Fruit fly (Drosophila melanogaster) whole organism, prepupa: Measurements from ENCODE around the gene nAChRbeta2.

ENCODE experiments used
- Blimp-1 ChIP-seq: fragments of 200-800 bp; sonication (Bioruptor generic); optimal IDR thresholded peaks from 3 replicates; lab custom pipeline; 2017; ENCODE audit warnings: missing biosample characterization, missing genetic modification characterization, mild to moderate bottlenecking, moderate library complexity, missing genetic modification reagents
- CG10631 ChIP-seq: fragments of 200-800 bp; sonication (Bioruptor generic); optimal IDR thresholded peaks from 2 replicates; lab custom pipeline; 2016; ENCODE audit warnings: missing biosample characterization, missing genetic modification characterization
- CG10669 ChIP-seq: fragments of 200-800 bp; sonication (Bioruptor generic); optimal IDR thresholded peaks from 3 replicates; lab custom pipeline; 2018; ENCODE audit warnings: missing biosample characterization, mild to moderate bottlenecking, missing genetic modification characterization, moderate library complexity
- CG11762 ChIP-seq: fragments of 200-800 bp; sonication (Bioruptor generic); optimal IDR thresholded peaks from 3 replicates; lab custom pipeline; 2016; ENCODE audit warnings: missing biosample characterization, missing genetic modification characterization; ENCODE audit not compliant: insufficient read depth
- CG11902 ChIP-seq: fragments of 200-800 bp; sonication (Bioruptor generic); optimal IDR thresholded peaks from 3 replicates; lab custom pipeline; 2016; ENCODE audit warnings: missing biosample characterization, missing genetic modification characterization
- CG15336 ChIP-seq: fragments of 200-800 bp; sonication (Bioruptor generic); IDR thresholded peaks from 2 replicates; pipeline ENCODE4 v1.3.6; 2022; ENCODE audit warnings: missing biosample characterization, missing genetic modification characterization
- CG16779 ChIP-seq: fragments of 200-800 bp; sonication (Bioruptor generic); optimal IDR thresholded peaks from 3 replicates; lab custom pipeline; 2017; ENCODE audit warnings: missing biosample characterization, mild to moderate bottlenecking, missing genetic modification characterization
- CG3032 ChIP-seq: fragments of 200-800 bp; optimal IDR thresholded peaks from 2 replicates; lab custom pipeline; 2019; ENCODE audit warnings: missing biosample characterization, mild to moderate bottlenecking, missing genetic modification characterization, moderate library complexity
- CG31627 ChIP-seq: fragments of 200-800 bp; sonication (Bioruptor generic); optimal IDR thresholded peaks from 3 replicates; lab custom pipeline; 2016; ENCODE audit warnings: missing biosample characterization, missing genetic modification characterization
- CG32006 ChIP-seq: fragments of 200-800 bp; sonication (Bioruptor generic); optimal IDR thresholded peaks from 3 replicates; lab custom pipeline; 2017; ENCODE audit warnings: missing biosample characterization, mild to moderate bottlenecking, missing genetic modification characterization
- CG34406 ChIP-seq: fragments of 200-800 bp; sonication (Bioruptor generic); optimal IDR thresholded peaks from 3 replicates; lab custom pipeline; 2016; ENCODE audit warnings: missing biosample characterization, missing genetic modification characterization
- CG4318 ChIP-seq: fragments of 200-800 bp; sonication (Bioruptor generic); optimal IDR thresholded peaks from 3 replicates; lab custom pipeline; 2017; ENCODE audit warnings: missing biosample characterization, mild to moderate bottlenecking, missing genetic modification characterization
- CG6163 ChIP-seq: fragments of 200-800 bp; sonication (Bioruptor generic); IDR thresholded peaks from 3 replicates; pipeline ENCODE4 v1.3.6; 2022; ENCODE audit warnings: missing biosample characterization, missing genetic modification characterization
- CG6276 ChIP-seq: fragments of 200-800 bp; sonication (Bioruptor generic); optimal IDR thresholded peaks from 2 replicates; lab custom pipeline; 2017; ENCODE audit warnings: missing biosample characterization, mild to moderate bottlenecking, missing genetic modification characterization
- CG6792 ChIP-seq: fragments of 200-800 bp; sonication (Bioruptor generic); optimal IDR thresholded peaks from 3 replicates; lab custom pipeline; 2016; ENCODE audit warnings: missing biosample characterization, missing genetic modification characterization
- CG6808 ChIP-seq: fragments of 200-800 bp; sonication (Bioruptor generic); optimal IDR thresholded peaks from 3 replicates; lab custom pipeline; 2017; ENCODE audit warnings: missing biosample characterization, missing genetic modification characterization, mild to moderate bottlenecking, moderate library complexity, missing genetic modification reagents
- CG6854 ChIP-seq: fragments of 200-800 bp; sonication (Bioruptor generic); optimal IDR thresholded peaks from 2 replicates; lab custom pipeline; 2017; ENCODE audit warnings: missing biosample characterization, mild to moderate bottlenecking, missing genetic modification characterization
- CG8319 ChIP-seq: fragments of 200-800 bp; sonication (Bioruptor generic); optimal IDR thresholded peaks from 3 replicates; lab custom pipeline; 2016; ENCODE audit warnings: missing biosample characterization, missing genetic modification characterization
- CG8632 ChIP-seq: fragments of 200-800 bp; sonication (Bioruptor generic); optimal IDR thresholded peaks from 3 replicates; lab custom pipeline; 2016; ENCODE audit warnings: missing biosample characterization, missing genetic modification characterization
- Eip78C ChIP-seq: fragments of 200-800 bp; sonication (Bioruptor generic); peaks from one replicate; lab custom pipeline; 2016; ENCODE audit warnings: missing biosample characterization, missing genetic modification characterization
- Eip93F ChIP-seq: fragments of 200-800 bp; sonication (Bioruptor generic); optimal IDR thresholded peaks from 2 replicates; lab custom pipeline; 2016; ENCODE audit warnings: missing biosample characterization, mild to moderate bottlenecking, missing genetic modification characterization
- Ets21C ChIP-seq: fragments of 200-800 bp; sonication (Bioruptor generic); optimal IDR thresholded peaks from 3 replicates; lab custom pipeline; 2016; ENCODE audit warnings: missing biosample characterization, missing genetic modification characterization
- Gug ChIP-seq: fragments of 200-800 bp; sonication (Bioruptor generic); IDR thresholded peaks from 2 replicates; pipeline ENCODE4 v1.3.6; 2022; ENCODE audit warnings: missing biosample characterization, missing genetic modification characterization
- Hr38 ChIP-seq: sonication (Bioruptor generic); optimal IDR thresholded peaks from 2 replicates; lab custom pipeline; 2016; ENCODE audit warnings: missing biosample characterization, missing genetic modification characterization
- Hr4 ChIP-seq: fragments of 200-800 bp; sonication (Bioruptor generic); optimal IDR thresholded peaks from 3 replicates; lab custom pipeline; 2016; ENCODE audit warnings: missing biosample characterization, missing genetic modification characterization
- OdsH ChIP-seq: fragments of 200-800 bp; sonication (Bioruptor generic); optimal IDR thresholded peaks from 3 replicates; lab custom pipeline; 2016; ENCODE audit warnings: missing biosample characterization, missing genetic modification characterization
- Sox102F ChIP-seq: fragments of 200-800 bp; sonication (Bioruptor generic); optimal IDR thresholded peaks from 2 replicates; lab custom pipeline; 2016; ENCODE audit warnings: missing biosample characterization, mild to moderate bottlenecking, missing genetic modification characterization
- Sox14 ChIP-seq: fragments of 200-800 bp; sonication (Bioruptor generic); optimal IDR thresholded peaks from 3 replicates; lab custom pipeline; 2016; ENCODE audit warnings: missing biosample characterization, missing genetic modification characterization
- Sox15 ChIP-seq: fragments of 200-800 bp; sonication (Bioruptor generic); optimal IDR thresholded peaks from 3 replicates; lab custom pipeline; 2016; ENCODE audit warnings: missing biosample characterization, missing genetic modification characterization
- achi ChIP-seq: fragments of 200-800 bp; sonication (Bioruptor generic); optimal IDR thresholded peaks from 3 replicates; lab custom pipeline; 2016; ENCODE audit warnings: missing biosample characterization, missing genetic modification characterization
- cyc ChIP-seq: fragments of 200-800 bp; sonication (Bioruptor generic); optimal IDR thresholded peaks from 3 replicates; lab custom pipeline; 2016; ENCODE audit warnings: missing biosample characterization, missing genetic modification characterization
- dac ChIP-seq: fragments of 200-800 bp; sonication (Bioruptor generic); optimal IDR thresholded peaks from 2 replicates; lab custom pipeline; 2017; ENCODE audit warnings: missing biosample characterization, mild to moderate bottlenecking, missing genetic modification characterization
- eg ChIP-seq: fragments of 200-800 bp; sonication (Bioruptor generic); IDR thresholded peaks from 3 replicates; pipeline ENCODE4 v1.3.6; 2022; ENCODE audit warnings: missing biosample characterization, missing genetic modification characterization
- fd59A ChIP-seq: fragments of 200-800 bp; sonication (Bioruptor generic); optimal IDR thresholded peaks from 2 replicates; lab custom pipeline; 2017; ENCODE audit warnings: missing biosample characterization, mild to moderate bottlenecking, missing genetic modification characterization, missing genetic modification reagents
- fd85E ChIP-seq: fragments of 200-800 bp; sonication (Bioruptor generic); optimal IDR thresholded peaks from 3 replicates; lab custom pipeline; 2016; ENCODE audit warnings: missing biosample characterization, missing genetic modification characterization
- net ChIP-seq: fragments of 200-800 bp; sonication (Bioruptor generic); optimal IDR thresholded peaks from 3 replicates; lab custom pipeline; 2016; ENCODE audit warnings: missing biosample characterization, missing genetic modification characterization
- spab ChIP-seq: fragments of 200-800 bp; sonication (Bioruptor generic); optimal IDR thresholded peaks from 2 replicates; lab custom pipeline; 2017; ENCODE audit warnings: missing biosample characterization, mild to moderate bottlenecking, missing genetic modification characterization, missing genetic modification reagents
- ss ChIP-seq, 2 experiments: fragments of 200-800 bp; sonication (Bioruptor generic); optimal IDR thresholded peaks; 2 replicates in 1 of 2; 3 replicates in 1 of 2; lab custom pipeline; 2017 to 2018; ENCODE audit warnings: mild to moderate bottlenecking in 2 of 2, missing biosample characterization in 2 of 2, missing genetic modification characterization in 2 of 2, moderate library complexity in 1 of 2
- svp ChIP-seq: fragments of 200-800 bp; sonication (Bioruptor generic); peaks from one replicate; lab custom pipeline; 2016; ENCODE audit warnings: missing biosample characterization, missing genetic modification characterization
- topi ChIP-seq: fragments of 200-800 bp; sonication (Bioruptor generic); optimal IDR thresholded peaks from 3 replicates; lab custom pipeline; 2016; ENCODE audit warnings: missing biosample characterization, missing genetic modification characterization
- vri ChIP-seq: fragments of 200-800 bp; sonication (Bioruptor generic); optimal IDR thresholded peaks from 3 replicates; lab custom pipeline; 2016; ENCODE audit warnings: missing biosample characterization, mild to moderate bottlenecking, missing genetic modification characterization

Gene nAChRbeta2

dm6 chr3R:24525983-24526661 is 11.2 kb upstream of the nAChRbeta2 start (continued):
- TF ChIP-seq Hr38 (GFP tag; lab: Kevin White, UChicago): no peak
- no peak for TF ChIP-seq Sox102F (GFP tag; lab: Kevin White, UChicago)
- TF ChIP-seq cyc (GFP tag; lab: Kevin White, UChicago): peak; percentile 17
- TF ChIP-seq CG6792 (GFP tag; lab: Kevin White, UChicago): no peak
- no peak for TF ChIP-seq Gug (GFP tag; lab: Robert Waterston, UW)
- TF ChIP-seq Eip78C: peak; percentile 28
- TF ChIP-seq topi (GFP tag; lab: Kevin White, UChicago): no peak
- no peak for TF ChIP-seq CG8319
- no peak for TF ChIP-seq achi (GFP tag; lab: Kevin White, UChicago)

dm6 chr3R:24524426-24524974 is 9.6 kb upstream of the nAChRbeta2 start, which contains the start of gene Jhbp12:
Jhbp12 (plus strand) TSS chr3R:24524794.
- TF ChIP-seq fd59A (GFP tag; lab: Kevin White, UChicago) (no peak), Blimp-1 (GFP tag; lab: Kevin White, UChicago) (peak; percentile 41), Eip78C (peak; percentile 34)

- TF ChIP-seq CG11902 (GFP tag; lab: Kevin White, UChicago) (no peak), achi (GFP tag; lab: Kevin White, UChicago) (no peak), CG3032 (tag; lab: Kevin White, UChicago) (no peak), fd85E (no peak), CG16779 (no peak), fd59A (GFP tag; lab: Kevin White, UChicago) (no peak), eg (GFP tag; lab: Robert Waterston, UW) (no peak), svp (GFP tag; lab: Kevin White, UChicago) (no peak), CG11762 (no peak), OdsH (GFP tag; lab: Kevin White, UChicago) (no peak), Ets21C (GFP tag; lab: Kevin White, UChicago) (no peak)
These were observed 8.7 kb upstream of the nAChRbeta2 start, which contains the start of gene CG13622 for dm6 chr3R:24523578-24523977. CG13622 (minus strand) TSS chr3R:24523678.

- TF ChIP-seq Blimp-1 (GFP tag; lab: Kevin White, UChicago) (no peak), Sox14 (GFP tag; lab: Kevin White, UChicago) (no peak), CG10631 (GFP tag; lab: Kevin White, UChicago) (no peak), Sox102F (GFP tag; lab: Kevin White, UChicago) (no peak), dac (GFP tag; lab: Kevin White, UChicago) (no peak), ss (GFP tag; optimal IDR thresholded peaks at IDR 0.05; lab: Kevin White, UChicago) (no peak), Sox15 (GFP tag; lab: Kevin White, UChicago) (no peak), CG11902 (GFP tag; lab: Kevin White, UChicago) (no peak), CG6854 (no peak), Gug (GFP tag; lab: Robert Waterston, UW) (no peak), Eip93F (GFP tag; lab: Kevin White, UChicago) (no peak), svp (GFP tag; lab: Kevin White, UChicago) (no peak), CG15336 (GFP tag; lab: Robert Waterston, UW) (no peak), CG8632 (GFP tag; lab: Kevin White, UChicago) (no peak), OdsH (GFP tag; lab: Kevin White, UChicago) (no peak), net (GFP tag; lab: Kevin White, UChicago) (no peak)
These were observed 6.4 kb upstream of the nAChRbeta2 start for dm6 chr3R:24521313-24521712.

- no peak for TF ChIP-seq CG6808
- no peak for TF ChIP-seq Blimp-1 (GFP tag; lab: Kevin White, UChicago)
- TF ChIP-seq CG6276: no peak
- no peak for TF ChIP-seq CG34406 (GFP tag; lab: Kevin White, UChicago)
- no peak for TF ChIP-seq CG4318 (GFP tag; lab: Kevin White, UChicago)
- TF ChIP-seq CG8632 (GFP tag; lab: Kevin White, UChicago): no peak
- TF ChIP-seq Hr38 (GFP tag; lab: Kevin White, UChicago): no peak
- no peak for TF ChIP-seq CG6163 (GFP tag; lab: Robert Waterston, UW)
- no peak for TF ChIP-seq Sox102F (GFP tag; lab: Kevin White, UChicago)
- no peak for TF ChIP-seq CG10669
- TF ChIP-seq CG31627 (GFP tag; lab: Kevin White, UChicago): peak; percentile 15
- no peak for TF ChIP-seq Ets21C (GFP tag; lab: Kevin White, UChicago)
- TF ChIP-seq CG32006 (GFP tag; lab: Kevin White, UChicago): no peak
- no peak for TF ChIP-seq eg (GFP tag; lab: Robert Waterston, UW)
- TF ChIP-seq CG3032 (tag; lab: Kevin White, UChicago): no peak
- no peak for TF ChIP-seq spab (GFP tag; lab: Kevin White, UChicago)
- TF ChIP-seq vri (GFP tag; lab: Kevin White, UChicago): peak; percentile 39
- TF ChIP-seq OdsH (GFP tag; lab: Kevin White, UChicago): no peak
- no peak for TF ChIP-seq CG8319
- TF ChIP-seq Hr4 (GFP tag; lab: Kevin White, UChicago): no peak
These were observed 3.3 kb upstream of the nAChRbeta2 start, which contains the start of gene Pp1alpha-96A for dm6 chr3R:24518150-24518580. Pp1alpha-96A (plus strand) TSS chr3R:24518270.
